Worm (Caenorhabditis elegans): Measurements from ENCODE around the gene fat-3.
A peak's percentile ranks its signal among the peaks of the same experiment; 100 is the strongest.

fat-3 gene

ce11 chrIV:9755713-9756112, 47.1 kb upstream of the fat-3 start:
- no peak for TF ChIP-seq egl-43 (GFP tag; IDR thresholded peaks at IDR 0.05)
- peak; percentile 61 for TF ChIP-seq nhr-28 (tag; optimal IDR thresholded peaks at IDR 0.05)

- TF ChIP-seq nhr-28 (tag; optimal IDR thresholded peaks at IDR 0.05) (peak; percentile 94), ceh-32 (tag; optimal IDR thresholded peaks at IDR 0.05; ENCODE audit: poor library complexity) (no peak), lin-13 (GFP tag; optimal IDR thresholded peaks at IDR 0.05) (no peak), mdl-1 (tag; optimal IDR thresholded peaks at IDR 0.05) (peak in 1 of 2 experiments; percentile 57), hlh-11 (tag; optimal IDR thresholded peaks at IDR 0.05) (peak; percentile 69), nhr-10 (tag; optimal IDR thresholded peaks at IDR 0.05) (peak; percentile 10), lir-3 (tag; optimal IDR thresholded peaks at IDR 0.05) (no peak), zfp-3 (GFP tag; conservative IDR thresholded peaks at IDR 0.05) (no peak), dve-1 (tag; optimal IDR thresholded peaks at IDR 0.05; ENCODE audit: insufficient read depth) (peak; percentile 89), nhr-102 (tag; optimal IDR thresholded peaks at IDR 0.05) (no peak), hif-1 (tag; optimal IDR thresholded peaks at IDR 0.05) (no peak), hmg-1.1 (GFP tag; IDR thresholded peaks at IDR 0.05) (0 out of 2 replicates have a peak, but pooled peaks have one; percentile 15), hlh-30 (tag; optimal IDR thresholded peaks at IDR 0.05; ENCODE audit: insufficient read depth) (peak; percentile 73), mep-1 (tag; optimal IDR thresholded peaks at IDR 0.05) (peak; percentile 39), lsy-2 (tag; optimal IDR thresholded peaks at IDR 0.05) (peak in 1 of 2 experiments; percentile 24), Y75B8A.6 (GFP tag; IDR thresholded peaks at IDR 0.05) (no peak), ctbp-1 (GFP tag; IDR thresholded peaks at IDR 0.05) (0 out of 2 replicates have a peak, but pooled peaks have one; percentile 44), T26A8.4 (GFP tag; IDR thresholded peaks at IDR 0.05) (no peak), cey-2 (tag; optimal IDR thresholded peaks at IDR 0.05; ENCODE audit: borderline replicate concordance, insufficient read depth) (peak; percentile 6), dmd-6 (GFP tag; IDR thresholded peaks at IDR 0.05) (peak; percentile 71), fkh-10 (GFP tag; optimal IDR thresholded peaks at IDR 0.05) (no peak), nhr-77 (tag; optimal IDR thresholded peaks at IDR 0.05) (peak; percentile 48), pqm-1 (tag; optimal IDR thresholded peaks at IDR 0.05) (peak; percentile 60), zag-1 (tag; optimal IDR thresholded peaks at IDR 0.05) (no peak), daf-16 (GFP tag; optimal IDR thresholded peaks at IDR 0.05) (no peak), daf-16 (tag; optimal IDR thresholded peaks at IDR 0.05) (peak; percentile 56), nhr-25 (tag; optimal IDR thresholded peaks at IDR 0.05; ENCODE audit: borderline replicate concordance, insufficient read depth) (peak; percentile 11), egl-43 (GFP tag; IDR thresholded peaks at IDR 0.05) (no peak)
Observed at ce11 chrIV:9756647-9757424, 46.0 kb upstream of the fat-3 start.

- TF ChIP-seq nhr-6 (tag; optimal IDR thresholded peaks at IDR 0.05) (no peak), mep-1 (tag; optimal IDR thresholded peaks at IDR 0.05) (no peak), nhr-11 (tag; optimal IDR thresholded peaks at IDR 0.05) (no peak), ctbp-1 (GFP tag; IDR thresholded peaks at IDR 0.05) (no peak), ztf-7 (tag; optimal IDR thresholded peaks at IDR 0.05) (no peak), hmg-1.1 (GFP tag; IDR thresholded peaks at IDR 0.05) (no peak), unc-62 (GFP tag; optimal IDR thresholded peaks at IDR 0.05 in 1 of 2) (no peak), unc-62 (tag; optimal IDR thresholded peaks at IDR 0.05) (no peak), jun-1 (tag; optimal IDR thresholded peaks at IDR 0.05) (no peak), mdt-29 (GFP tag; IDR thresholded peaks at IDR 0.05) (no peak), snpc-4 (tag; optimal IDR thresholded peaks at IDR 0.05) (no peak), ceh-20 (GFP tag; IDR thresholded peaks at IDR 0.05) (no peak), madf-9 (GFP tag; conservative IDR thresholded peaks at IDR 0.05) (no peak), aly-2 (tag; optimal IDR thresholded peaks at IDR 0.05) (no peak), dve-1 (tag; optimal IDR thresholded peaks at IDR 0.05; ENCODE audit: insufficient read depth) (no peak), lin-15B (tag; optimal IDR thresholded peaks at IDR 0.05) (no peak), nhr-48 (tag; optimal IDR thresholded peaks at IDR 0.05) (no peak), R02D3.7 (tag; optimal IDR thresholded peaks at IDR 0.05) (no peak), egl-27 (tag; optimal IDR thresholded peaks at IDR 0.05) (no peak), nhr-102 (tag; optimal IDR thresholded peaks at IDR 0.05) (no peak)
Observed at ce11 chrIV:9757425-9757740, 45.4 kb upstream of the fat-3 start, which contains the start of gene nhr-97. TSS of gene nhr-97 (plus strand) at chrIV:9757641.
